Worm (Caenorhabditis elegans) whole organism, L2 larva: ENCODE data around the gene cest-10.

ENCODE experiments used
- ZK546.5 ChIP-seq: sonication (generic microtip); optimal IDR thresholded peaks from 2 replicates; lab custom pipeline; 2017; ENCODE audit warnings: missing biosample characterization, missing genetic modification characterization
- aly-2 ChIP-seq: fragments of 150-350 bp; optimal IDR thresholded peaks from 2 replicates; lab custom pipeline; 2014; ENCODE audit warnings: missing biosample characterization, missing genetic modification characterization
- elt-3 ChIP-seq: sonication (generic microtip); optimal IDR thresholded peaks from 2 replicates; lab custom pipeline; 2017; ENCODE audit warnings: missing biosample characterization, missing genetic modification characterization
- lsy-2 ChIP-seq, 2 experiments: fragments of 150-350 bp in 1 of 2; sonication (generic microtip) in 1 of 2; optimal IDR thresholded peaks; 2 replicates each; lab custom pipeline; 2014 to 2017; ENCODE audit warnings: missing biosample characterization in 2 of 2, missing genetic modification characterization in 2 of 2
- mdl-1 ChIP-seq, 2 experiments: fragments of 150-350 bp in 1 of 2; sonication (generic microtip) in 1 of 2; optimal IDR thresholded peaks; 2 replicates each; lab custom pipeline; 2017; ENCODE audit warnings: missing biosample characterization in 2 of 2, missing genetic modification characterization in 2 of 2
- nhr-25 ChIP-seq: fragments of 150-350 bp; sonication (generic microtip); optimal IDR thresholded peaks from 3 replicates; lab custom pipeline; 2014; ENCODE audit warnings: missing biosample characterization, missing genetic modification characterization
- ztf-11 ChIP-seq: sonication (generic microtip); optimal IDR thresholded peaks from 2 replicates; lab custom pipeline; 2017; ENCODE audit warnings: missing biosample characterization, missing genetic modification characterization
- ztf-4 ChIP-seq: fragments of 150-350 bp; optimal IDR thresholded peaks from 2 replicates; lab custom pipeline; 2014; ENCODE audit warnings: missing biosample characterization, missing genetic modification characterization

ce11 chrIV:7195734-7196133 is 15.4 kb downstream of the cest-10 start, which contains the start of gene best-16:
- TF ChIP-seq elt-3 (tag; lab: Kevin White, UChicago) (no peak), ZK546.5 (tag; lab: Kevin White, UChicago) (no peak), ztf-4 (tag; lab: Kevin White, UChicago) (no peak), lsy-2 (tag; optimal IDR thresholded peaks at IDR 0.05; lab: Kevin White, UChicago) (no peak), ztf-11 (tag; lab: Kevin White, UChicago) (no peak), mdl-1 (tag; optimal IDR thresholded peaks at IDR 0.05; lab: Kevin White, UChicago) (no peak), nhr-25 (no peak), aly-2 (tag; lab: Kevin White, UChicago) (no peak)
